Worm (Caenorhabditis elegans) whole organism, late embryonic: ENCODE measurements around the gene F12A10.6.
A peak's percentile ranks its signal among the peaks of the same experiment; 100 is the strongest.

Experiments
- ama-1 ChIP-seq: fragments of 150-350 bp; optimal IDR thresholded peaks from 2 replicates; lab custom pipeline; 2014
- ceh-45 ChIP-seq: fragments of 200-800 bp; sonication (Bioruptor generic); IDR thresholded peaks from 2 replicates; pipeline ENCODE4 v1.3.6; 2022; ENCODE audit warnings: missing genetic modification reagents, missing genetic modification characterization, missing compliant biosample characterization
- elt-2 ChIP-seq: sonication (generic microtip); optimal IDR thresholded peaks from 2 replicates; lab custom pipeline; 2016; ENCODE audit warnings: missing genetic modification reagents, missing genetic modification characterization, missing compliant biosample characterization
- hlh-30 ChIP-seq: sonication (generic microtip); optimal IDR thresholded peaks from 2 replicates; lab custom pipeline; 2017; ENCODE audit warnings: antibody characterized with exemption, missing genetic modification characterization, missing compliant biosample characterization; ENCODE audit not compliant: insufficient read depth
- mec-3 ChIP-seq: sonication (generic microtip); optimal IDR thresholded peaks from 2 replicates; lab custom pipeline; 2016; ENCODE audit warnings: borderline replicate concordance, missing genetic modification characterization, missing compliant biosample characterization
- pqm-1 ChIP-seq: sonication (generic microtip); optimal IDR thresholded peaks from 2 replicates; lab custom pipeline; 2016; ENCODE audit warnings: missing genetic modification characterization, missing compliant biosample characterization

- no peak for TF ChIP-seq ama-1 (lab: Kevin White, UChicago)
- no peak for TF ChIP-seq pqm-1 (tag; lab: Kevin White, UChicago)
- TF ChIP-seq mec-3 (tag; lab: Kevin White, UChicago) = no peak
- TF ChIP-seq hlh-30 = no peak
- peak; percentile 56 for TF ChIP-seq elt-2 (tag; lab: Kevin White, UChicago)
- no peak for TF ChIP-seq ceh-45 (GFP tag; lab: Robert Waterston, UW)
These were observed 20.5 kb upstream of the F12A10.6 start, which contains the start of gene sahd-1 for ce11 chrII:5514846-5515245.
